Fruit fly (Drosophila melanogaster) whole organism, prepupa: ENCODE results near the gene CG4199.

Experiments
- CG11294 ChIP-seq: fragments of 200-800 bp; sonication (Bioruptor generic); IDR thresholded peaks from 2 replicates; pipeline ENCODE4 v1.3.6; 2022; ENCODE audit warnings: missing biosample characterization, missing genetic modification characterization
- CG11762 ChIP-seq: fragments of 200-800 bp; sonication (Bioruptor generic); optimal IDR thresholded peaks from 3 replicates; lab custom pipeline; 2016; ENCODE audit warnings: missing biosample characterization, missing genetic modification characterization; ENCODE audit not compliant: insufficient read depth
- CG6854 ChIP-seq: fragments of 200-800 bp; sonication (Bioruptor generic); optimal IDR thresholded peaks from 2 replicates; lab custom pipeline; 2017; ENCODE audit warnings: missing biosample characterization, mild to moderate bottlenecking, missing genetic modification characterization
- CG8632 ChIP-seq: fragments of 200-800 bp; sonication (Bioruptor generic); optimal IDR thresholded peaks from 3 replicates; lab custom pipeline; 2016; ENCODE audit warnings: missing biosample characterization, missing genetic modification characterization
- Eip75B ChIP-seq: fragments of 200-800 bp; sonication (Bioruptor generic); optimal IDR thresholded peaks from 3 replicates; lab custom pipeline; 2016; ENCODE audit warnings: missing biosample characterization, missing genetic modification characterization
- Eip93F ChIP-seq: fragments of 200-800 bp; sonication (Bioruptor generic); optimal IDR thresholded peaks from 2 replicates; lab custom pipeline; 2016; ENCODE audit warnings: missing biosample characterization, mild to moderate bottlenecking, missing genetic modification characterization
- Gug ChIP-seq: fragments of 200-800 bp; sonication (Bioruptor generic); IDR thresholded peaks from 2 replicates; pipeline ENCODE4 v1.3.6; 2022; ENCODE audit warnings: missing biosample characterization, missing genetic modification characterization
- Lpt ChIP-seq: fragments of 200-800 bp; sonication (Bioruptor generic); optimal IDR thresholded peaks from 3 replicates; lab custom pipeline; 2016; ENCODE audit warnings: missing biosample characterization, missing genetic modification characterization
- Sox14 ChIP-seq: fragments of 200-800 bp; sonication (Bioruptor generic); optimal IDR thresholded peaks from 3 replicates; lab custom pipeline; 2016; ENCODE audit warnings: missing biosample characterization, missing genetic modification characterization
- dsx ChIP-seq: fragments of 200-800 bp; optimal IDR thresholded peaks from 3 replicates; lab custom pipeline; 2019; ENCODE audit warnings: missing biosample characterization, mild to moderate bottlenecking, missing genetic modification characterization, moderate library complexity; ENCODE audit not compliant: poor library complexity, severe bottlenecking
- eg ChIP-seq: fragments of 200-800 bp; sonication (Bioruptor generic); IDR thresholded peaks from 3 replicates; pipeline ENCODE4 v1.3.6; 2022; ENCODE audit warnings: missing biosample characterization, missing genetic modification characterization
- spab ChIP-seq: fragments of 200-800 bp; sonication (Bioruptor generic); optimal IDR thresholded peaks from 2 replicates; lab custom pipeline; 2017; ENCODE audit warnings: missing biosample characterization, mild to moderate bottlenecking, missing genetic modification characterization, missing genetic modification reagents

DNA sequence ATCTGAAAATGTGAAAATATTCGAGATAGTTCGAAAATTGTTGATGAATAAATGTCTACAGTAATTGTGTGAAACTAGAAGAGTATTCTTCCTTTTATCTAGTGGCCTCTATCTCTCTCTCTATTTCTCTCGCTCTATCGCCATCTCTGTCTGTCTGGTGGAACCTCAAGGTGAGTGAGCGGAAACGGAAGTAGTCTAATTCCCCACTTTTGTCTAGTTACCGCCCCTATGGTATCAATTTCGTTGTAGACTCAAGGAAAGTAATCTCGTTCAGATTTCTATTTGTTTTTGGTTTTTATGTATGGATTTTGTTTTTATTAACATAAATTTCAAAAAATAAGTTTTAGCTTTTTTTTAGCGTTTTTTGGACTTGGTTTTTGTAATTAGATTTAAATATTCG, 48.5 kb downstream of the CG4199 start:
- TF ChIP-seq Gug (GFP tag; lab: Robert Waterston, UW) (no peak), eg (no peak), Lpt (GFP tag; lab: Kevin White, UChicago) (no peak), CG11762 (no peak), CG6854 (GFP tag; lab: Kevin White, UChicago) (no peak), dsx (GFP tag; lab: Kevin White, UChicago) (no peak), Eip93F (GFP tag; lab: Kevin White, UChicago) (no peak), Sox14 (no peak), CG8632 (GFP tag; lab: Kevin White, UChicago) (no peak), CG11294 (GFP tag; lab: Robert Waterston, UW) (no peak), Eip75B (GFP tag; lab: Kevin White, UChicago) (no peak), spab (no peak)
